Fruit fly (Drosophila melanogaster): ENCODE measurements around the gene BI-1.

DNA sequence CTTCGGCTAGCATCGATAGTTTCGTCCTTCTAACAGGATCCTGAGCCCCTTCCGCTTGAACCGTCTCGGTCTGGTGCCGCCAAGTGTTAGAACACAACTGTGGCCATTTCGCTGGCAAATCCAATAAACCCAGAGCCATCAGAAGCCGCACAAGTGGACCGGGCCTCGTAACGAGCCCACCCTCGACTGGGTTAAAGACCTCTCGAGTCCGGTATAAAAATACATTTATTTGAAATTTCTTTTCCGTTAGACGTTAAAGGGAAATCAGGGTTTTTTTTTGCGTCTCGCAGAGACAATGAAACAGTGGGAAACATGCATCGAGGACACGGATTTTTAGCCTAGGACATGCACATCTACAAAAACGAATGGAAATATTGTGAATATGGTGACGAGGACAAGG is 47.5 kb upstream of the BI-1 start, which contains the start of gene Culd:
- no peak for TF ChIP-seq h (optimal IDR thresholded peaks at IDR 0.05)
- no peak for TF ChIP-seq ttk (optimal IDR thresholded peaks at IDR 0.05)
- TF ChIP-seq insv (optimal IDR thresholded peaks at IDR 0.05) = no peak
- TF ChIP-seq psq (optimal IDR thresholded peaks at IDR 0.05) = no peak

Measured in Kc167 (cell line).